Worm (Caenorhabditis elegans) whole organism, late embryonic: ENCODE results near the gene W02A2.9.

ENCODE experiments used
- C08G9.2 ChIP-seq: sonication (generic microtip); optimal IDR thresholded peaks from 2 replicates; lab custom pipeline; 2016; ENCODE audit warnings: mild to moderate bottlenecking, missing genetic modification characterization, moderate library complexity, missing compliant biosample characterization
- F13H6.1 ChIP-seq: sonication (generic microtip); optimal IDR thresholded peaks from 2 replicates; lab custom pipeline; 2016; ENCODE audit warnings: missing genetic modification characterization, missing compliant biosample characterization
- K09A11.1 ChIP-seq: sonication (generic microtip); optimal IDR thresholded peaks from 2 replicates; lab custom pipeline; 2017; ENCODE audit warnings: antibody characterized with exemption, mild to moderate bottlenecking, missing genetic modification characterization, missing compliant biosample characterization; ENCODE audit not compliant: insufficient read depth
- Y22D7AL.16 ChIP-seq: sonication (generic microtip); optimal IDR thresholded peaks from 2 replicates; lab custom pipeline; 2016; ENCODE audit warnings: missing genetic modification characterization, missing compliant biosample characterization
- ceh-14 ChIP-seq: sonication (generic microtip); optimal IDR thresholded peaks from 2 replicates; lab custom pipeline; 2016; ENCODE audit warnings: missing genotype, missing genetic modification characterization, missing compliant biosample characterization
- ceh-18 ChIP-seq: sonication (generic microtip); optimal IDR thresholded peaks from 2 replicates; lab custom pipeline; 2016; ENCODE audit warnings: missing genetic modification characterization, missing compliant biosample characterization
- ceh-19 ChIP-seq: fragments of 200-800 bp; sonication (Bioruptor generic); optimal IDR thresholded peaks from 2 replicates; lab custom pipeline; 2018; ENCODE audit warnings: mild to moderate bottlenecking, missing genetic modification characterization, missing compliant biosample characterization
- ceh-24 ChIP-seq: sonication (generic microtip); optimal IDR thresholded peaks from 2 replicates; lab custom pipeline; 2016; ENCODE audit warnings: mild to moderate bottlenecking, missing genetic modification characterization, missing compliant biosample characterization
- ceh-34 ChIP-seq: sonication (generic microtip); optimal IDR thresholded peaks from 2 replicates; lab custom pipeline; 2016; ENCODE audit warnings: mild to moderate bottlenecking, missing genetic modification characterization, missing compliant biosample characterization
- ceh-48 ChIP-seq: sonication (generic microtip); optimal IDR thresholded peaks from 2 replicates; lab custom pipeline; 2016; ENCODE audit warnings: missing genetic modification characterization, inconsistent platforms, missing compliant biosample characterization
- ceh-9 ChIP-seq: sonication (generic microtip); optimal IDR thresholded peaks from 2 replicates; lab custom pipeline; 2016; ENCODE audit warnings: mild to moderate bottlenecking, missing genetic modification characterization, inconsistent platforms, missing compliant biosample characterization
- che-1 ChIP-seq: sonication (generic microtip); optimal IDR thresholded peaks from 2 replicates; lab custom pipeline; 2016; ENCODE audit warnings: mild to moderate bottlenecking, missing genetic modification characterization, missing compliant biosample characterization
- dmd-4 ChIP-seq: sonication (generic microtip); optimal IDR thresholded peaks from 2 replicates; lab custom pipeline; 2016; ENCODE audit warnings: borderline replicate concordance, missing genetic modification characterization, missing compliant biosample characterization
- elt-2 ChIP-seq: sonication (generic microtip); optimal IDR thresholded peaks from 2 replicates; lab custom pipeline; 2016; ENCODE audit warnings: missing genetic modification reagents, missing genetic modification characterization, missing compliant biosample characterization
- ets-4 ChIP-seq: sonication (generic microtip); optimal IDR thresholded peaks from 2 replicates; lab custom pipeline; 2016; ENCODE audit warnings: missing genetic modification characterization, missing compliant biosample characterization
- fax-1 ChIP-seq: sonication (generic microtip); optimal IDR thresholded peaks from 2 replicates; lab custom pipeline; 2016; ENCODE audit warnings: missing genotype, missing genetic modification characterization, missing compliant biosample characterization
- fkh-10 ChIP-seq: fragments of 150-350 bp; optimal IDR thresholded peaks from 2 replicates; lab custom pipeline; 2014; ENCODE audit warnings: missing biosample characterization, missing genetic modification reagents, missing genetic modification characterization
- hlh-15 ChIP-seq: sonication (generic microtip); optimal IDR thresholded peaks from 2 replicates; lab custom pipeline; 2016; ENCODE audit warnings: missing genetic modification characterization, missing compliant biosample characterization
- hlh-8 ChIP-seq: sonication (generic microtip); optimal IDR thresholded peaks from 2 replicates; lab custom pipeline; 2016; ENCODE audit warnings: missing genotype, missing genetic modification characterization, missing compliant biosample characterization
- lim-6 ChIP-seq: sonication (generic microtip); optimal IDR thresholded peaks from 2 replicates; lab custom pipeline; 2016; ENCODE audit warnings: missing genetic modification characterization, missing compliant biosample characterization
- lin-11 ChIP-seq: fragments of 200-800 bp; sonication (Bioruptor generic); optimal IDR thresholded peaks from 2 replicates; lab custom pipeline; 2018; ENCODE audit warnings: mild to moderate bottlenecking, missing genetic modification characterization, missing compliant biosample characterization
- mec-3 ChIP-seq: sonication (generic microtip); optimal IDR thresholded peaks from 2 replicates; lab custom pipeline; 2016; ENCODE audit warnings: borderline replicate concordance, missing genetic modification characterization, missing compliant biosample characterization
- nfya-1 ChIP-seq: sonication (generic microtip); optimal IDR thresholded peaks from 2 replicates; lab custom pipeline; 2017; ENCODE audit warnings: missing genetic modification characterization, mild to moderate bottlenecking, missing compliant biosample characterization, antibody characterized with exemption, moderate library complexity
- nhr-11 ChIP-seq: fragments of 150-350 bp; optimal IDR thresholded peaks from 2 replicates; lab custom pipeline; 2014; ENCODE audit warnings: missing biosample characterization, missing genetic modification characterization
- nhr-232 ChIP-seq: sonication (generic microtip); optimal IDR thresholded peaks from 2 replicates; lab custom pipeline; 2016; ENCODE audit warnings: missing genetic modification characterization, missing compliant biosample characterization
- odd-2 ChIP-seq: sonication (generic microtip); optimal IDR thresholded peaks from 2 replicates; lab custom pipeline; 2017; ENCODE audit warnings: antibody characterized with exemption, mild to moderate bottlenecking, missing genetic modification characterization, missing compliant biosample characterization
- ref-2 ChIP-seq: sonication (generic microtip); optimal IDR thresholded peaks from 2 replicates; lab custom pipeline; 2016; ENCODE audit warnings: missing genetic modification characterization, missing compliant biosample characterization
- sox-4 ChIP-seq: sonication (generic microtip); optimal IDR thresholded peaks from 2 replicates; lab custom pipeline; 2017; ENCODE audit warnings: mild to moderate bottlenecking, missing genetic modification characterization, inconsistent platforms, missing compliant biosample characterization
- unc-42 ChIP-seq: sonication (generic microtip); optimal IDR thresholded peaks from 2 replicates; lab custom pipeline; 2016; ENCODE audit warnings: missing genotype, missing genetic modification characterization, missing compliant biosample characterization
- unc-86 ChIP-seq: sonication (generic microtip); optimal IDR thresholded peaks from 2 replicates; lab custom pipeline; 2016; ENCODE audit warnings: missing genetic modification characterization, missing compliant biosample characterization

The W02A2.9 gene

DNA sequence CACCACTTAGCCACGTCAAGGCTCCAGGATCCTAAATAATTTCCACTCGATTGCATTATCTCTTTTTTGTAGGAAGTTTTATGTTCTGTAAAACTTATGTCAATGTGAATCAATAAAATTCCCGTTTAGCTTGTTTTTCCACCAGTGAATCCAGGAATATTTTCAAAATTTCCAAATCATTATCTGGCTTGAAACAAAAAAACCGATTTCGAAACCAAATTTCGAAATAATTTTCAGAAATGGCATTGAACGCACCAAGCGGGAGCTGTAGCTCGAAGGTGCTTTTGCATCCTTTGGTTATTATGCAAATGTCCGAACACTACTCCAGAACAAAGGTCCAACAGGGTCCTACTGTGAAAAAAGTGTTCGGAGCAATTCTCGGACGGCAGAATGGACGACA, 46.9 kb upstream of the W02A2.9 start, which contains the start of gene csn-6:
Gene csn-6, plus strand, starts transcription at position 234 of the 400 bp plus-strand sequence.
- TF ChIP-seq F13H6.1: no peak
- TF ChIP-seq C08G9.2 (tag; lab: Kevin White, UChicago): no peak
- no peak for TF ChIP-seq ceh-9
- TF ChIP-seq sox-4 (tag; lab: Kevin White, UChicago): no peak
- no peak for TF ChIP-seq nhr-11 (tag; lab: Kevin White, UChicago)

DNA sequence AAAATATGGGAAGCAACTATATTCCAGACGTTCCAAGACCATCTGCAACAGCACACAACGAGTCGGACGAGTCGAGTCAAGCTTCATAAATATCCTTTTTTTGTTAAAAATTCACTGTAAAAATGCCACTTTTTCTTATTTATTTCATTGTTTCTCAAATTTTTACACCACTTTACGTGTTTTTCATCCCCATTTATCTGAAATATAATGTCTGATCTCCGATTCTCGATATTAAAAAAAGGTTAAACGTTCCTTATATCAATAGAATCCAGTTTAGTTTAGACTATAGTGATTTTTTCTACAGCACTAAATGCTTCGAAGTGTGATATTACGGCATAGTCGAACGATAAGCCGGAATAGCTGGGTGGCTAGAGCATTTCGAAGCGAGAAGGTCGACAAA, 44.0 kb upstream of the W02A2.9 start, which contains the start of gene Y67H2A.7:
Gene Y67H2A.7, plus strand, starts transcription at position 301 of the 400 bp plus-strand sequence.
- TF ChIP-seq hlh-15 (tag; lab: Kevin White, UChicago): no peak
- TF ChIP-seq unc-86 (tag; lab: Kevin White, UChicago): no peak

DNA sequence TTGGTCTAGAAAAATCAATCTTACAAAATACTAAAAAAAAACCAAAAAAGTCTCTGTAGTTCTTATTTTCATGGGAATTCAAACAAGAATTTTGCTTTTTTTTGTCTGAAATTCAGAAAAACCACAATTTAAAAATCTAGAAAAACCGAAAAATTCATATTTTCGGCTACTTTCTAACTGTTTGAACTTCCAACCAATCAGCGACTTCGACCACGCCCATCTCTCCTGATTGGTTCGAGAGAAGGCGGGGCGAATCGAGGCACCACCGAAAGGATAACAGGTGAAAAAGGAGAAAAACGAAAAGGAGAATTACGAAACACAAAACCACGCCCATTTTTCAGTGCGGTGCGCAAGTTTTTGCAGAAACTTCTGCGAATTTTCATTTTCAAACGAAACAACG, 42.7 kb upstream of the W02A2.9 start:
- TF ChIP-seq hlh-8 (no peak), nfya-1 (peak; percentile 62)

DNA sequence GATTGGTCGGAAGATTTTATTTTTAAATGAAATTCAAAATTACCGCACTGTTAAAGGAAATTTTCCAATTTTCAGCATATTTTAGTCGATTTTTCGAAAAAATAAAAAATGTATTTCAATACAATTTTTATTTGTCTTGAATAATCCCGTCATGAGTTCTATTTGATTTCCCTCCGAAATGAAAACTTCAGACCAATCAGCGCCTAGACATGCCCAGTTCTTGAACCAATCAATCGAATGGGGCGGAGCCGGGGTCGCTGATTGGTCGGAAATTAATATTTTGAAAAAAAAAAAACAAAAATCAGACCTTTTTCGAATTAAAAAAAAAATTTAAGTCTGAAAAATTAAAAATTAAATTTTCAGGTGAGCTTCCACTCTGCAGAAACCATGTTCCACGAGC, 37.8 kb upstream of the W02A2.9 start:
- TF ChIP-seq nfya-1: peak; percentile 64
- TF ChIP-seq ref-2: no peak

ce11 chrIV:13311331-13312034, 36.0 kb upstream of the W02A2.9 start:
- TF ChIP-seq nfya-1 (peak; percentile 11), lin-11 (tag; lab: Kevin White, UChicago) (no peak), K09A11.1 (tag; lab: Kevin White, UChicago) (no peak), ceh-24 (tag; lab: Kevin White, UChicago) (no peak)

DNA sequence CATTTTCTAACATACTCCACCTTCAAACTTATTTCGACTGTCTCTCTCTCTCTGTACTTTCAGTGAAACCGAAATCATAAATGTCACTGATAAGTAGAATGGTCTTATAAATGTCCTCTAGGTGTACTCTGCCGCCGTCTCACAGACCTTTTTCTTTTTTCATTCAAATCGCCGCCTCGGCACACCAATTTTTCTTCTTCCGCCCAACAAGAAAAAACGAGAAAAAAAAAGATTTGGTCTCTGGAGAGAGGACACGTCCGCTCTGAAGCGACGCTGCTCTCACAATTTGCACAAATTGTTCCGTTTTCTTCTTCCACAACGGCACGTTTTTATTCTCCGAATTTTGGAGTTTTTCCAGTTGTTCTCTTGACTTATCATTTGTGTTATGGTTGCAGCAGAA, 34.3 kb upstream of the W02A2.9 start:
- TF ChIP-seq ceh-18 (no peak), ets-4 (tag; lab: Kevin White, UChicago) (no peak), lim-6 (tag; lab: Kevin White, UChicago) (no peak), mec-3 (no peak), Y22D7AL.16 (tag; lab: Kevin White, UChicago) (no peak), ceh-34 (no peak), fax-1 (tag; lab: Kevin White, UChicago) (no peak), odd-2 (no peak), fkh-10 (GFP tag; lab: Kevin White, UChicago) (no peak), ceh-19 (no peak), dmd-4 (no peak), nhr-232 (tag; lab: Kevin White, UChicago) (no peak), unc-42 (tag; lab: Kevin White, UChicago) (no peak), ceh-14 (no peak)

- TF ChIP-seq elt-2 (tag; lab: Kevin White, UChicago) (peak; percentile 87), nhr-232 (tag; lab: Kevin White, UChicago) (no peak)
Measured at ce11 chrIV:13314181-13314580, 33.3 kb upstream of the W02A2.9 start.

- no peak for TF ChIP-seq che-1 (tag; lab: Kevin White, UChicago)
- no peak for TF ChIP-seq ceh-48 (tag; lab: Kevin White, UChicago)
Measured at ce11 chrIV:13315344-13315743, 32.1 kb upstream of the W02A2.9 start, which contains the start of gene fat-1. TSS of gene fat-1 (plus strand) at chrIV:13315644.
